Worm (Caenorhabditis elegans) whole organism, young adult: ENCODE results near the gene F19B10.13.

Source experiments
- F49E8.2 ChIP-seq: sonication (generic microtip); optimal IDR thresholded peaks from 3 replicates; lab custom pipeline; 2017; ENCODE audit warnings: missing genetic modification characterization, mild to moderate bottlenecking, missing compliant biosample characterization, antibody characterized with exemption, moderate library complexity; ENCODE audit not compliant: insufficient read depth
- him-1 ChIP-seq: sonication (generic microtip); optimal IDR thresholded peaks from 2 replicates; lab custom pipeline; 2016; ENCODE audit warnings: missing genotype, missing genetic modification reagents, missing genetic modification characterization, missing compliant biosample characterization
- hmg-1.2 ChIP-seq: fragments of 200-800 bp; sonication (Bioruptor generic); IDR thresholded peaks from 2 replicates; pipeline ENCODE4 v1.3.6; 2022; ENCODE audit warnings: missing genetic modification reagents, missing genetic modification characterization, missing compliant biosample characterization
- hsf-1 ChIP-seq: fragments of 200-800 bp; sonication (Bioruptor generic); IDR thresholded peaks from 2 replicates; pipeline ENCODE4 v1.3.6; 2022; ENCODE audit warnings: missing genetic modification reagents, missing genetic modification characterization, missing compliant biosample characterization
- let-607 ChIP-seq, 2 experiments: fragments of 200-800 bp in 1 of 2; sonication (Bioruptor generic) in 1 of 2; sonication (generic microtip) in 1 of 2; optimal IDR thresholded peaks; 2 replicates each; lab custom pipeline; 2016 to 2018; ENCODE audit warnings: mild to moderate bottlenecking in 2 of 2, missing compliant biosample characterization in 2 of 2, missing genetic modification characterization in 2 of 2, moderate library complexity in 2 of 2, missing genotype in 1 of 2
- pha-4 ChIP-seq: fragments of 150-350 bp; sonication (generic microtip); optimal IDR thresholded peaks from 2 replicates; lab custom pipeline; 2014; ENCODE audit warnings: missing biosample characterization, missing genetic modification reagents, missing genetic modification characterization
- rcor-1 ChIP-seq: fragments of 200-800 bp; sonication (Bioruptor generic); IDR thresholded peaks from 2 replicates; pipeline ENCODE4 v1.3.6; 2022; ENCODE audit warnings: missing genetic modification reagents, missing genetic modification characterization, missing compliant biosample characterization
- repo-1 ChIP-seq: sonication (generic microtip); optimal IDR thresholded peaks from 2 replicates; lab custom pipeline; 2017; ENCODE audit warnings: mild to moderate bottlenecking, missing genetic modification characterization, missing compliant biosample characterization
- snpc-4 ChIP-seq, 5 experiments: fragments of 150-350 bp in 1 of 5; sonication (generic microtip) in 4 of 5; optimal IDR thresholded peaks; 2 replicates each; lab custom pipeline; 2014 to 2018; ENCODE audit warnings: missing genetic modification characterization in 5 of 5, missing biosample characterization in 3 of 5, antibody characterized with exemption in 2 of 5, mild to moderate bottlenecking in 2 of 5, missing compliant biosample characterization in 2 of 5, missing genotype in 2 of 5, moderate library complexity in 2 of 5, missing genetic modification reagents in 1 of 5
- tbp1 ChIP-seq: fragments of 200-800 bp; sonication (Bioruptor generic); optimal IDR thresholded peaks from 2 replicates; lab custom pipeline; 2018; ENCODE audit warnings: mild to moderate bottlenecking, missing genetic modification characterization, missing compliant biosample characterization

DNA sequence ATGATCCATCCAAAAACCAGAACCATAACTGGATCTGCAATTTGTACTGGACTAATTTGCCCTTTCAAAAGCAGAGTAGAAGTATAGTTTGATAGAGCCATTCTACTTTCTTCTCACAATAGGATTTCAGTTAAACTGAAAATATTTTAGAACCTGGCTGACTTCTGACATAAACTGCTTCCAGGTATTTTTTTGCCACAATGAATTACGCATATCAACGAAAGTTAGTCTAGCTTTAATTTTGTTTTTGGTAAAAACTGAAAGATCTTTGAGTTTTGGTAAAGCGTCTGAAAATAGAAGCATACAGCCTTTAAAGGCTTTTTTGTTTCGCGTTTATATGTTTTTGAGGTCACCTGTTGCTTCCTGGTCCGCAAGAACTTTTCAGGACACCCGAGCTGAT, 28.6 kb downstream of the F19B10.13 start, which contains the start of gene srx-101:
- TF ChIP-seq hsf-1 (GFP tag; lab: Robert Waterston, UW) (no peak), snpc-4 (GFP tag; optimal IDR thresholded peaks at IDR 0.05; lab: Kevin White, UChicago) (no peak), snpc-4 (tag; optimal IDR thresholded peaks at IDR 0.05; lab: Kevin White, UChicago) (no peak), pha-4 (tag; lab: Kevin White, UChicago) (no peak), rcor-1 (GFP tag; lab: Robert Waterston, UW) (no peak), tbp1 (no peak), F49E8.2 (tag; lab: Kevin White, UChicago) (no peak), hmg-1.2 (GFP tag; lab: Robert Waterston, UW) (no peak), him-1 (no peak), let-607 (tag; optimal IDR thresholded peaks at IDR 0.05; lab: Kevin White, UChicago) (no peak), repo-1 (no peak)
